Worm (Caenorhabditis elegans) whole organism, L1 larva: ENCODE measurements around the gene rfc-2.

Source experiments
- ama-1 ChIP-seq: fragments of 150-350 bp; optimal IDR thresholded peaks from 2 replicates; lab custom pipeline; 2014
- elt-3 ChIP-seq, 6 experiments: fragments of 150-350 bp in 1 of 6; sonication (generic microtip); optimal IDR thresholded peaks; 2 replicates each; lab custom pipeline; 2017 to 2018; ENCODE audit warnings: missing biosample characterization in 6 of 6, missing genetic modification characterization in 6 of 6, inconsistent platforms in 1 of 6
- skn-1 ChIP-seq: fragments of 150-350 bp; optimal IDR thresholded peaks from 2 replicates; lab custom pipeline; 2014; ENCODE audit warnings: missing biosample characterization, missing genetic modification characterization
- tbx-2 ChIP-seq: sonication (generic microtip); optimal IDR thresholded peaks from 2 replicates; lab custom pipeline; 2016; ENCODE audit warnings: missing genetic modification characterization, missing compliant biosample characterization
- unc-130 ChIP-seq: fragments of 150-350 bp; optimal IDR thresholded peaks from 2 replicates; lab custom pipeline; 2017; ENCODE audit warnings: missing biosample characterization, missing genetic modification characterization, inconsistent platforms

DNA sequence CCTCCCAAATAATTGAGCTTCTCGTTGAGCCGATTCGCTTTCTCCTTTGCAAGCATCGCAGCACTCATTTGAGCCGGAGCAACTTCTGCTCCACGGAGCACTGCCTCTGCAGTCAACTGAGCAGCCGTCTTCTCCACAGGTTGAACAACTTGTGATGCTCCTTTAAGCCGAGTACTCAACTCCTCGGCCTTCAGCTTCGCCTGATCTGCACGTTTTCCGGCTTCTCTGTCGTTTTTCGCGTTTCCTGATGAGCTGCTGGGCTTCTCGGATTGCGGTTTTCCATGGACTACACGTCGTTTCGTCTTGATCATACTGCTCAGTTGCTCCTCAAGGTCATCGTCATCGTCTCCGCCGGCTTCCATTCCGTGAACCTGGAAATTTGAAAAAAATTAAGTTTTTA is 48.1 kb upstream of the rfc-2 start:
- TF ChIP-seq ama-1 (lab: Kevin White, UChicago) (no peak), tbx-2 (no peak), elt-3 (tag; optimal IDR thresholded peaks at IDR 0.05; lab: Kevin White, UChicago) (no peak), unc-130 (tag; lab: Kevin White, UChicago) (no peak), skn-1 (no peak)
